Worm (Caenorhabditis elegans) whole organism, late embryonic: ENCODE results near the gene Y39A1A.27.

Experiments
- C08G9.2 ChIP-seq: sonication (generic microtip); optimal IDR thresholded peaks from 2 replicates; lab custom pipeline; 2016; ENCODE audit warnings: mild to moderate bottlenecking, missing genetic modification characterization, moderate library complexity, missing compliant biosample characterization
- C38D4.7 ChIP-seq: fragments of 200-800 bp; sonication (Bioruptor generic); optimal IDR thresholded peaks from 2 replicates; lab custom pipeline; 2018; ENCODE audit warnings: mild to moderate bottlenecking, missing genetic modification characterization, moderate library complexity, missing compliant biosample characterization
- F13H6.1 ChIP-seq: sonication (generic microtip); optimal IDR thresholded peaks from 2 replicates; lab custom pipeline; 2016; ENCODE audit warnings: missing genetic modification characterization, missing compliant biosample characterization
- K02D7.2 ChIP-seq: sonication (generic microtip); optimal IDR thresholded peaks from 2 replicates; lab custom pipeline; 2017; ENCODE audit warnings: mild to moderate bottlenecking, missing genetic modification characterization, missing compliant biosample characterization
- K09A11.1 ChIP-seq: sonication (generic microtip); optimal IDR thresholded peaks from 2 replicates; lab custom pipeline; 2017; ENCODE audit warnings: antibody characterized with exemption, mild to moderate bottlenecking, missing genetic modification characterization, missing compliant biosample characterization; ENCODE audit not compliant: insufficient read depth
- T23F11.4 ChIP-seq: fragments of 200-800 bp; sonication (Bioruptor generic); optimal IDR thresholded peaks from 2 replicates; lab custom pipeline; 2018; ENCODE audit warnings: mild to moderate bottlenecking, missing genetic modification characterization, missing compliant biosample characterization
- ahr-1 ChIP-seq: sonication (generic microtip); optimal IDR thresholded peaks from 2 replicates; lab custom pipeline; 2016; ENCODE audit warnings: missing genetic modification characterization, missing compliant biosample characterization
- ama-1 ChIP-seq: fragments of 150-350 bp; optimal IDR thresholded peaks from 2 replicates; lab custom pipeline; 2014
- ceh-14 ChIP-seq: sonication (generic microtip); optimal IDR thresholded peaks from 2 replicates; lab custom pipeline; 2016; ENCODE audit warnings: missing genotype, missing genetic modification characterization, missing compliant biosample characterization
- ceh-18 ChIP-seq: sonication (generic microtip); optimal IDR thresholded peaks from 2 replicates; lab custom pipeline; 2016; ENCODE audit warnings: missing genetic modification characterization, missing compliant biosample characterization
- ceh-2 ChIP-seq: sonication (generic microtip); optimal IDR thresholded peaks from 2 replicates; lab custom pipeline; 2016; ENCODE audit warnings: missing genotype, missing genetic modification characterization, missing compliant biosample characterization
- ceh-22 ChIP-seq: sonication (generic microtip); optimal IDR thresholded peaks from 2 replicates; lab custom pipeline; 2017; ENCODE audit warnings: missing biosample characterization, missing genetic modification characterization
- ceh-24 ChIP-seq: sonication (generic microtip); optimal IDR thresholded peaks from 2 replicates; lab custom pipeline; 2016; ENCODE audit warnings: mild to moderate bottlenecking, missing genetic modification characterization, missing compliant biosample characterization
- ceh-31 ChIP-seq: sonication (generic microtip); optimal IDR thresholded peaks from 2 replicates; lab custom pipeline; 2016; ENCODE audit warnings: missing genetic modification characterization, missing compliant biosample characterization
- ceh-48 ChIP-seq: sonication (generic microtip); optimal IDR thresholded peaks from 2 replicates; lab custom pipeline; 2016; ENCODE audit warnings: missing genetic modification characterization, inconsistent platforms, missing compliant biosample characterization
- ceh-6 ChIP-seq: fragments of 200-800 bp; sonication (Bioruptor generic); optimal IDR thresholded peaks from 2 replicates; lab custom pipeline; 2018; ENCODE audit warnings: mild to moderate bottlenecking, missing genetic modification characterization, missing compliant biosample characterization
- che-1 ChIP-seq: sonication (generic microtip); optimal IDR thresholded peaks from 2 replicates; lab custom pipeline; 2016; ENCODE audit warnings: mild to moderate bottlenecking, missing genetic modification characterization, missing compliant biosample characterization
- dve-1 ChIP-seq: sonication (generic microtip); optimal IDR thresholded peaks from 2 replicates; lab custom pipeline; 2017; ENCODE audit warnings: antibody characterized with exemption, mild to moderate bottlenecking, missing genetic modification characterization, missing compliant biosample characterization
- elt-2 ChIP-seq: sonication (generic microtip); optimal IDR thresholded peaks from 2 replicates; lab custom pipeline; 2016; ENCODE audit warnings: missing genetic modification reagents, missing genetic modification characterization, missing compliant biosample characterization
- elt-4 ChIP-seq: sonication (generic microtip); optimal IDR thresholded peaks from 2 replicates; lab custom pipeline; 2016; ENCODE audit warnings: missing genetic modification characterization, missing compliant biosample characterization
- ets-4 ChIP-seq: sonication (generic microtip); optimal IDR thresholded peaks from 2 replicates; lab custom pipeline; 2016; ENCODE audit warnings: missing genetic modification characterization, missing compliant biosample characterization
- eyg-1 ChIP-seq: sonication (generic microtip); optimal IDR thresholded peaks from 2 replicates; lab custom pipeline; 2016; ENCODE audit warnings: missing genotype, missing genetic modification characterization, missing compliant biosample characterization
- fax-1 ChIP-seq: sonication (generic microtip); optimal IDR thresholded peaks from 2 replicates; lab custom pipeline; 2016; ENCODE audit warnings: missing genotype, missing genetic modification characterization, missing compliant biosample characterization
- fkh-10 ChIP-seq: fragments of 150-350 bp; optimal IDR thresholded peaks from 2 replicates; lab custom pipeline; 2014; ENCODE audit warnings: missing biosample characterization, missing genetic modification reagents, missing genetic modification characterization
- fkh-6 ChIP-seq: sonication (generic microtip); optimal IDR thresholded peaks from 2 replicates; lab custom pipeline; 2016; ENCODE audit warnings: missing genetic modification characterization, missing compliant biosample characterization
- gmeb-2 ChIP-seq: sonication (generic microtip); optimal IDR thresholded peaks from 2 replicates; lab custom pipeline; 2016; ENCODE audit warnings: missing genetic modification characterization, inconsistent platforms, missing compliant biosample characterization
- hlh-13 ChIP-seq: fragments of 200-800 bp; sonication (Bioruptor generic); optimal IDR thresholded peaks from 2 replicates; lab custom pipeline; 2018; ENCODE audit warnings: mild to moderate bottlenecking, missing genetic modification characterization, missing compliant biosample characterization
- hlh-15 ChIP-seq: sonication (generic microtip); optimal IDR thresholded peaks from 2 replicates; lab custom pipeline; 2016; ENCODE audit warnings: missing genetic modification characterization, missing compliant biosample characterization
- hlh-6 ChIP-seq: sonication (generic microtip); optimal IDR thresholded peaks from 2 replicates; lab custom pipeline; 2016; ENCODE audit warnings: missing genotype, missing genetic modification characterization, missing compliant biosample characterization
- hlh-8 ChIP-seq: sonication (generic microtip); optimal IDR thresholded peaks from 2 replicates; lab custom pipeline; 2016; ENCODE audit warnings: missing genotype, missing genetic modification characterization, missing compliant biosample characterization
- lim-6 ChIP-seq: sonication (generic microtip); optimal IDR thresholded peaks from 2 replicates; lab custom pipeline; 2016; ENCODE audit warnings: missing genetic modification characterization, missing compliant biosample characterization
- madf-2 ChIP-seq: sonication (generic microtip); optimal IDR thresholded peaks from 2 replicates; lab custom pipeline; 2017; ENCODE audit warnings: missing genetic modification characterization, missing compliant biosample characterization
- mec-3 ChIP-seq: sonication (generic microtip); optimal IDR thresholded peaks from 2 replicates; lab custom pipeline; 2016; ENCODE audit warnings: borderline replicate concordance, missing genetic modification characterization, missing compliant biosample characterization
- nhr-11 ChIP-seq: fragments of 150-350 bp; optimal IDR thresholded peaks from 2 replicates; lab custom pipeline; 2014; ENCODE audit warnings: missing biosample characterization, missing genetic modification characterization
- nhr-232 ChIP-seq: sonication (generic microtip); optimal IDR thresholded peaks from 2 replicates; lab custom pipeline; 2016; ENCODE audit warnings: missing genetic modification characterization, missing compliant biosample characterization
- npax-4 ChIP-seq: sonication (generic microtip); optimal IDR thresholded peaks from 2 replicates; lab custom pipeline; 2016; ENCODE audit warnings: missing genetic modification characterization, missing compliant biosample characterization
- odd-2 ChIP-seq: sonication (generic microtip); optimal IDR thresholded peaks from 2 replicates; lab custom pipeline; 2017; ENCODE audit warnings: antibody characterized with exemption, mild to moderate bottlenecking, missing genetic modification characterization, missing compliant biosample characterization
- pag-3 ChIP-seq: sonication (generic microtip); optimal IDR thresholded peaks from 2 replicates; lab custom pipeline; 2016; ENCODE audit warnings: missing compliant biosample characterization, missing genetic modification characterization, borderline replicate concordance
- pax-1 ChIP-seq: fragments of 150-350 bp; optimal IDR thresholded peaks from 2 replicates; lab custom pipeline; 2014; ENCODE audit warnings: missing biosample characterization, missing genetic modification characterization
- pha-2 ChIP-seq: sonication (generic microtip); optimal IDR thresholded peaks from 2 replicates; lab custom pipeline; 2017; ENCODE audit warnings: mild to moderate bottlenecking, missing genetic modification characterization, missing compliant biosample characterization
- pha-4 ChIP-seq: fragments of 150-350 bp; optimal IDR thresholded peaks from 2 replicates; lab custom pipeline; 2018; ENCODE audit warnings: missing biosample characterization, missing genetic modification reagents, missing genetic modification characterization
- pqm-1 ChIP-seq: sonication (generic microtip); optimal IDR thresholded peaks from 2 replicates; lab custom pipeline; 2016; ENCODE audit warnings: missing genetic modification characterization, missing compliant biosample characterization
- pros-1 ChIP-seq: fragments of 150-350 bp; optimal IDR thresholded peaks from 2 replicates; lab custom pipeline; 2014; ENCODE audit warnings: missing biosample characterization, missing genetic modification reagents, missing genetic modification characterization
- ref-2 ChIP-seq: sonication (generic microtip); optimal IDR thresholded peaks from 2 replicates; lab custom pipeline; 2016; ENCODE audit warnings: missing genetic modification characterization, missing compliant biosample characterization
- rnt-1 ChIP-seq: sonication (generic microtip); optimal IDR thresholded peaks from 2 replicates; lab custom pipeline; 2016; ENCODE audit warnings: missing genetic modification characterization, missing compliant biosample characterization
- sdc-2 ChIP-seq: sonication (generic microtip); optimal IDR thresholded peaks from 2 replicates; lab custom pipeline; 2016; ENCODE audit warnings: missing genotype, missing genetic modification characterization, missing compliant biosample characterization
- sox-4 ChIP-seq: sonication (generic microtip); optimal IDR thresholded peaks from 2 replicates; lab custom pipeline; 2017; ENCODE audit warnings: mild to moderate bottlenecking, missing genetic modification characterization, inconsistent platforms, missing compliant biosample characterization
- syd-9 ChIP-seq: sonication (generic microtip); optimal IDR thresholded peaks from 2 replicates; lab custom pipeline; 2016; ENCODE audit warnings: mild to moderate bottlenecking, missing genetic modification characterization, moderate library complexity, missing compliant biosample characterization
- tbx-2 ChIP-seq: sonication (generic microtip); optimal IDR thresholded peaks from 2 replicates; lab custom pipeline; 2016; ENCODE audit warnings: missing genetic modification characterization, missing compliant biosample characterization
- ttx-3 ChIP-seq: sonication (generic microtip); optimal IDR thresholded peaks from 2 replicates; lab custom pipeline; 2016; ENCODE audit warnings: missing genetic modification reagents, missing genetic modification characterization, missing compliant biosample characterization
- unc-3 ChIP-seq, 2 experiments: fragments of 200-800 bp in 1 of 2; sonication (Bioruptor generic) in 1 of 2; sonication (generic microtip) in 1 of 2; conservative IDR thresholded peaks in 1 of 2; optimal IDR thresholded peaks in 1 of 2; 2 replicates each; pipeline versions ENCODE4 v1.3.6 to Lab custom; 2016 to 2022; ENCODE audit warnings: missing compliant biosample characterization in 2 of 2, missing genetic modification characterization in 2 of 2, missing genetic modification reagents in 1 of 2
- unc-42 ChIP-seq: sonication (generic microtip); optimal IDR thresholded peaks from 2 replicates; lab custom pipeline; 2016; ENCODE audit warnings: missing genotype, missing genetic modification characterization, missing compliant biosample characterization
- unc-86 ChIP-seq: sonication (generic microtip); optimal IDR thresholded peaks from 2 replicates; lab custom pipeline; 2016; ENCODE audit warnings: missing genetic modification characterization, missing compliant biosample characterization
- ztf-16 ChIP-seq: sonication (generic microtip); optimal IDR thresholded peaks from 2 replicates; lab custom pipeline; 2017; ENCODE audit warnings: missing genetic modification characterization, missing compliant biosample characterization

The Y39A1A.27 gene

ce11 chrIII:10621208-10621607, 17.6 kb upstream of the Y39A1A.27 start, which contains the start of the genes lron-10 and hpr-9:
Gene lron-10 (minus strand): TSS chrIII:10621369.
Gene hpr-9 (plus strand): TSS chrIII:10621551.
- no peak for TF ChIP-seq C38D4.7
- TF ChIP-seq pha-4 (tag; lab: Kevin White, UChicago): no peak
- peak; percentile 33 for TF ChIP-seq fax-1 (tag; lab: Kevin White, UChicago)
- TF ChIP-seq ahr-1 (tag; lab: Kevin White, UChicago): no peak
- TF ChIP-seq elt-4: no peak
- TF ChIP-seq C08G9.2: peak; percentile 87
- no peak for TF ChIP-seq lim-6
- TF ChIP-seq unc-86 (tag; lab: Kevin White, UChicago): no peak
- peak; percentile 10 for TF ChIP-seq hlh-8 (tag; lab: Kevin White, UChicago)
- TF ChIP-seq pag-3 (tag; lab: Kevin White, UChicago): no peak
- TF ChIP-seq ceh-6 (GFP tag; lab: Kevin White, UChicago): no peak
- TF ChIP-seq ets-4: peak; percentile 82
- no peak for TF ChIP-seq sox-4 (tag; lab: Kevin White, UChicago)
- no peak for TF ChIP-seq eyg-1 (tag; lab: Kevin White, UChicago)
- TF ChIP-seq unc-42 (tag; lab: Kevin White, UChicago): no peak
- TF ChIP-seq ztf-16: no peak
- TF ChIP-seq hlh-6 (tag; lab: Kevin White, UChicago): no peak
- TF ChIP-seq pax-1 (tag; lab: Kevin White, UChicago): no peak
- TF ChIP-seq fkh-10 (GFP tag; lab: Kevin White, UChicago): no peak
- no peak for TF ChIP-seq hlh-15
- TF ChIP-seq F13H6.1 (tag; lab: Kevin White, UChicago): peak; percentile 57
- TF ChIP-seq nhr-11 (tag; lab: Kevin White, UChicago): no peak
- no peak for TF ChIP-seq syd-9 (tag; lab: Kevin White, UChicago)
- peak; percentile 3 for TF ChIP-seq rnt-1
- TF ChIP-seq ceh-31 (tag; lab: Kevin White, UChicago): peak; percentile 83
- peak; percentile 12 for TF ChIP-seq ceh-14 (tag; lab: Kevin White, UChicago)
- TF ChIP-seq madf-2 (tag; lab: Kevin White, UChicago): no peak
- no peak for TF ChIP-seq ama-1 (lab: Kevin White, UChicago)
- TF ChIP-seq npax-4 (tag; lab: Kevin White, UChicago): no peak
- TF ChIP-seq ref-2 (tag; lab: Kevin White, UChicago): peak; percentile 6
- TF ChIP-seq elt-2: peak; percentile 23
- peak; percentile 8 for TF ChIP-seq dve-1 (tag; lab: Kevin White, UChicago)
- TF ChIP-seq che-1: no peak
- peak; percentile 60 for TF ChIP-seq mec-3 (tag; lab: Kevin White, UChicago)
- no peak for TF ChIP-seq ceh-22 (tag; lab: Kevin White, UChicago)
- TF ChIP-seq pqm-1 (tag; lab: Kevin White, UChicago): no peak
- TF ChIP-seq ceh-2 (tag; lab: Kevin White, UChicago): peak; percentile 80
- TF ChIP-seq gmeb-2 (tag; lab: Kevin White, UChicago): no peak
- no peak for TF ChIP-seq nhr-232 (tag; lab: Kevin White, UChicago)
- no peak for TF ChIP-seq odd-2 (tag; lab: Kevin White, UChicago)
- no peak for TF ChIP-seq hlh-13 (GFP tag; lab: Kevin White, UChicago)
- no peak for TF ChIP-seq unc-3 (GFP tag; conservative IDR thresholded peaks at IDR 0.05; lab: Robert Waterston, UW)
- TF ChIP-seq unc-3 (tag; optimal IDR thresholded peaks at IDR 0.05; lab: Kevin White, UChicago): peak; percentile 34
- TF ChIP-seq pha-2 (tag; lab: Kevin White, UChicago): no peak
- TF ChIP-seq sdc-2 (tag; lab: Kevin White, UChicago): no peak
- TF ChIP-seq tbx-2 (tag; lab: Kevin White, UChicago): peak; percentile 84
- no peak for TF ChIP-seq K09A11.1
- TF ChIP-seq ttx-3 (tag; lab: Kevin White, UChicago): no peak
- TF ChIP-seq fkh-6 (tag; lab: Kevin White, UChicago): peak; percentile 50
- TF ChIP-seq ceh-48 (tag; lab: Kevin White, UChicago): no peak
- TF ChIP-seq ceh-24 (tag; lab: Kevin White, UChicago): no peak
- no peak for TF ChIP-seq K02D7.2
- TF ChIP-seq pros-1 (tag; lab: Kevin White, UChicago): no peak
- TF ChIP-seq ceh-18: no peak
- no peak for TF ChIP-seq T23F11.4 (GFP tag; lab: Kevin White, UChicago)
